Worm (Caenorhabditis elegans) whole organism, L1 larva: ENCODE data around the gene T26G10.4.

Experiments
- C04F5.9 ChIP-seq: sonication (generic microtip); optimal IDR thresholded peaks from 2 replicates; lab custom pipeline; 2016; ENCODE audit warnings: missing genetic modification characterization, missing compliant biosample characterization
- C16A3.4 ChIP-seq: fragments of 150-350 bp; optimal IDR thresholded peaks from 2 replicates; lab custom pipeline; 2014; ENCODE audit warnings: missing biosample characterization, missing genetic modification characterization
- C34B4.2 ChIP-seq: sonication (generic microtip); optimal IDR thresholded peaks from 2 replicates; lab custom pipeline; 2017; ENCODE audit warnings: mild to moderate bottlenecking, missing genetic modification characterization, missing compliant biosample characterization
- F16B12.6 ChIP-seq: fragments of 150-350 bp; optimal IDR thresholded peaks from 2 replicates; lab custom pipeline; 2014; ENCODE audit warnings: missing biosample characterization, missing genetic modification characterization
- alr-1 ChIP-seq: fragments of 200-800 bp; sonication (Bioruptor generic); optimal IDR thresholded peaks from 2 replicates; lab custom pipeline; 2018; ENCODE audit warnings: borderline replicate concordance, mild to moderate bottlenecking, missing genetic modification characterization, missing compliant biosample characterization
- aly-2 ChIP-seq: fragments of 150-350 bp; optimal IDR thresholded peaks from 2 replicates; lab custom pipeline; 2014; ENCODE audit warnings: missing biosample characterization, missing genetic modification characterization
- ama-1 ChIP-seq: fragments of 150-350 bp; optimal IDR thresholded peaks from 2 replicates; lab custom pipeline; 2014
- blmp-1 ChIP-seq: fragments of 150-350 bp; optimal IDR thresholded peaks from 2 replicates; lab custom pipeline; 2014; ENCODE audit warnings: missing biosample characterization, missing genetic modification characterization
- ceh-63 ChIP-seq: fragments of 200-800 bp; sonication (Bioruptor generic); optimal IDR thresholded peaks from 2 replicates; lab custom pipeline; 2018; ENCODE audit warnings: mild to moderate bottlenecking, missing genetic modification characterization, missing compliant biosample characterization
- ceh-8 ChIP-seq: fragments of 200-800 bp; sonication (Bioruptor generic); optimal IDR thresholded peaks from 2 replicates; lab custom pipeline; 2018; ENCODE audit warnings: mild to moderate bottlenecking, missing genetic modification characterization, moderate library complexity, missing compliant biosample characterization
- ceh-82 ChIP-seq, 3 experiments: fragments of 150-350 bp in 1 of 3; sonication (generic microtip) in 2 of 3; optimal IDR thresholded peaks; 2 replicates each; lab custom pipeline; 2014 to 2017; ENCODE audit warnings: missing biosample characterization in 3 of 3, missing genetic modification characterization in 3 of 3
- dpl-1 ChIP-seq, 3 experiments: fragments of 150-350 bp in 2 of 3; sonication (generic microtip) in 1 of 3; optimal IDR thresholded peaks; 2 replicates each; lab custom pipeline; 2014 to 2017; ENCODE audit warnings: missing biosample characterization in 3 of 3, missing genetic modification characterization in 3 of 3, missing genetic modification reagents in 3 of 3
- dsc-1 ChIP-seq: sonication (generic microtip); optimal IDR thresholded peaks from 2 replicates; lab custom pipeline; 2016; ENCODE audit warnings: mild to moderate bottlenecking, missing genetic modification characterization, missing compliant biosample characterization
- egl-13 ChIP-seq: sonication (generic microtip); optimal IDR thresholded peaks from 2 replicates; lab custom pipeline; 2016; ENCODE audit warnings: missing genotype, missing genetic modification reagents, missing genetic modification characterization, missing compliant biosample characterization
- elt-3 ChIP-seq, 6 experiments: fragments of 150-350 bp in 1 of 6; sonication (generic microtip); optimal IDR thresholded peaks; 2 replicates each; lab custom pipeline; 2017 to 2018; ENCODE audit warnings: missing biosample characterization in 6 of 6, missing genetic modification characterization in 6 of 6, inconsistent platforms in 1 of 6
- hlh-17 ChIP-seq: fragments of 200-800 bp; sonication (Bioruptor generic); optimal IDR thresholded peaks from 2 replicates; lab custom pipeline; 2018; ENCODE audit warnings: missing genetic modification characterization, mild to moderate bottlenecking, missing compliant biosample characterization, moderate library complexity, borderline replicate concordance
- irx-1 ChIP-seq: sonication (generic microtip); optimal IDR thresholded peaks from 2 replicates; lab custom pipeline; 2016; ENCODE audit warnings: missing genetic modification characterization, missing compliant biosample characterization
- lin-14 ChIP-seq: fragments of 200-800 bp; sonication (Bioruptor generic); optimal IDR thresholded peaks from 2 replicates; lab custom pipeline; 2018; ENCODE audit warnings: mild to moderate bottlenecking, missing genetic modification characterization, moderate library complexity, missing compliant biosample characterization
- lin-15B ChIP-seq: fragments of 150-350 bp; sonication (generic microtip); optimal IDR thresholded peaks from 3 replicates; lab custom pipeline; 2014; ENCODE audit warnings: missing biosample characterization, missing genetic modification characterization
- lin-35 ChIP-seq, 2 experiments: fragments of 150-350 bp; optimal IDR thresholded peaks; 2 replicates each; lab custom pipeline; 2014; ENCODE audit warnings: missing biosample characterization in 2 of 2, missing genetic modification characterization in 2 of 2, missing genetic modification reagents in 2 of 2
- lin-39 ChIP-seq: fragments of 150-350 bp; optimal IDR thresholded peaks from 2 replicates; lab custom pipeline; 2014; ENCODE audit warnings: missing biosample characterization, missing genetic modification reagents, missing genetic modification characterization
- lsy-2 ChIP-seq, 2 experiments: fragments of 150-350 bp; optimal IDR thresholded peaks; 2 replicates each; lab custom pipeline; 2014; ENCODE audit warnings: missing biosample characterization in 2 of 2, missing genetic modification characterization in 2 of 2
- mab-9 ChIP-seq: fragments of 200-800 bp; sonication (Bioruptor generic); IDR thresholded peaks from 2 replicates; pipeline ENCODE4 v1.3.6; 2022; ENCODE audit warnings: missing genetic modification reagents, missing genetic modification characterization, missing compliant biosample characterization
- mep-1 ChIP-seq: fragments of 150-350 bp; optimal IDR thresholded peaks from 2 replicates; lab custom pipeline; 2014; ENCODE audit warnings: missing biosample characterization, missing genetic modification characterization
- nhr-12 ChIP-seq: sonication (generic microtip); optimal IDR thresholded peaks from 2 replicates; lab custom pipeline; 2017; ENCODE audit warnings: missing biosample characterization, missing genetic modification characterization
- nhr-19 ChIP-seq: fragments of 200-800 bp; sonication (Bioruptor generic); conservative IDR thresholded peaks from 2 replicates; pipeline ENCODE4 v1.3.6; 2022; ENCODE audit warnings: missing genetic modification characterization, missing compliant biosample characterization
- nhr-47 ChIP-seq: sonication (generic microtip); optimal IDR thresholded peaks from 2 replicates; lab custom pipeline; 2016; ENCODE audit warnings: mild to moderate bottlenecking, missing genetic modification characterization, moderate library complexity, missing compliant biosample characterization
- nhr-71 ChIP-seq: sonication (generic microtip); optimal IDR thresholded peaks from 2 replicates; lab custom pipeline; 2016; ENCODE audit warnings: mild to moderate bottlenecking, missing genetic modification characterization, moderate library complexity, missing compliant biosample characterization
- nhr-76 ChIP-seq: sonication (generic microtip); optimal IDR thresholded peaks from 2 replicates; lab custom pipeline; 2017; ENCODE audit warnings: missing biosample characterization, missing genetic modification characterization
- nhr-84 ChIP-seq: sonication (generic microtip); optimal IDR thresholded peaks from 2 replicates; lab custom pipeline; 2017; ENCODE audit warnings: missing biosample characterization, missing genetic modification characterization
- nhr-85 ChIP-seq: sonication (generic microtip); peaks from one replicate; lab custom pipeline; 2016; ENCODE audit warnings: missing genetic modification characterization, inconsistent platforms, missing compliant biosample characterization
- pax-3 ChIP-seq: fragments of 200-800 bp; sonication (Bioruptor generic); optimal IDR thresholded peaks from 2 replicates; lab custom pipeline; 2018; ENCODE audit warnings: mild to moderate bottlenecking, missing genetic modification characterization, moderate library complexity, missing compliant biosample characterization
- rnt-1 ChIP-seq: sonication (generic microtip); optimal IDR thresholded peaks from 2 replicates; lab custom pipeline; 2016; ENCODE audit warnings: mild to moderate bottlenecking, missing genetic modification characterization, moderate library complexity, missing compliant biosample characterization
- skn-1 ChIP-seq: fragments of 150-350 bp; optimal IDR thresholded peaks from 2 replicates; lab custom pipeline; 2014; ENCODE audit warnings: missing biosample characterization, missing genetic modification characterization
- snpc-4 ChIP-seq: fragments of 150-350 bp; optimal IDR thresholded peaks from 2 replicates; lab custom pipeline; 2014; ENCODE audit warnings: missing biosample characterization, missing genetic modification characterization
- sox-4 ChIP-seq: sonication (generic microtip); optimal IDR thresholded peaks from 2 replicates; lab custom pipeline; 2016; ENCODE audit warnings: missing genetic modification characterization, missing compliant biosample characterization
- sptf-1 ChIP-seq: fragments of 150-350 bp; optimal IDR thresholded peaks from 2 replicates; lab custom pipeline; 2014; ENCODE audit warnings: missing biosample characterization, missing genetic modification characterization
- sup-37 ChIP-seq: fragments of 200-800 bp; sonication (Bioruptor generic); optimal IDR thresholded peaks from 2 replicates; lab custom pipeline; 2018; ENCODE audit warnings: mild to moderate bottlenecking, missing genetic modification characterization, missing compliant biosample characterization
- unc-130 ChIP-seq: fragments of 150-350 bp; optimal IDR thresholded peaks from 2 replicates; lab custom pipeline; 2017; ENCODE audit warnings: missing biosample characterization, missing genetic modification characterization, inconsistent platforms
- unc-86 ChIP-seq: sonication (generic microtip); optimal IDR thresholded peaks from 2 replicates; lab custom pipeline; 2016; ENCODE audit warnings: missing genetic modification characterization, missing compliant biosample characterization
- vab-15 ChIP-seq: sonication (generic microtip); optimal IDR thresholded peaks from 2 replicates; lab custom pipeline; 2017; ENCODE audit warnings: missing genotype, mild to moderate bottlenecking, missing genetic modification characterization, missing compliant biosample characterization

The T26G10.4 gene

DNA sequence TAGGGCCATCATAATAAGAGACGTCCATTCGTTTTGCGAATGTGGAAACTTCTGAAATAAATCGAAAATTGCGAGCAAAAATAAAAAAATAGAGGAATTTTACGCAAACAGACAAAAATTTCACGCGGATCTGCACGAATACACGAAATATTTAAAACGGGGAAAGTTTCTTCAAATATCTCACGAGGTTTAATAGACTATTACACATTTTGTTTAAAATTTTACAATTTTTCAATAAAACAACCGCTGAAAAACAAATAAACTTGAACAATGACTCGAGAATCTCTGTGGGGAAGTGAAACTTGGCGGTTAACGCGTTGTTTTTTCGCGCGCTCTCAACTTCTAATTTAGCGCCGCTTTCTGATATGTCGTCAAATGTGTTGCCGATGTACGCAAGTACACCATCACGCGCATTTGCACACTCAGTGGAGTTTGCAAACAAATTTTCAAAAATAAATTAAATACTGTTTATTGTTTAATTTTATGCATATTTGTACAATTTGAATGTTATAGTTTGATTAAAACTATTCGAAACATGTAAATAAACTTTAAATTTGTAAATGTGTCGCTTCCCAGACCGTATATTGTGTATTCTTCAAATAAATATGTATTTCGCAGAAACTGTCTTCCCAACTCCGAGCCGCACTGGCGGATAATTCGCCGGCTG is 27.1 kb upstream of the T26G10.4 start, which contains the start of the genes gpr-2 and rgr-1 (continued):
- TF ChIP-seq sptf-1 (tag; lab: Kevin White, UChicago): no peak
- peak; percentile 23 for TF ChIP-seq C04F5.9 (tag; lab: Kevin White, UChicago)
- no peak for TF ChIP-seq ama-1 (lab: Kevin White, UChicago)
- TF ChIP-seq sox-4 (tag; lab: Kevin White, UChicago): no peak
- TF ChIP-seq nhr-71 (tag; lab: Kevin White, UChicago): peak; percentile 37
- peak; percentile 61 for TF ChIP-seq unc-130 (tag; lab: Kevin White, UChicago)
- TF ChIP-seq snpc-4 (tag; lab: Kevin White, UChicago): no peak
- TF ChIP-seq rnt-1 (tag; lab: Kevin White, UChicago): peak; percentile 57
- peak; percentile 77 to 90 (median 87) for TF ChIP-seq dpl-1 (GFP tag; optimal IDR thresholded peaks at IDR 0.05; lab: Kevin White, UChicago)
- peak; percentile 65 for TF ChIP-seq nhr-47 (tag; lab: Kevin White, UChicago)
- peak; percentile 90 for TF ChIP-seq F16B12.6 (tag; lab: Kevin White, UChicago)
- peak; percentile 56 to 72 for TF ChIP-seq lsy-2 (tag; optimal IDR thresholded peaks at IDR 0.05; lab: Kevin White, UChicago)
- TF ChIP-seq nhr-85 (tag; lab: Kevin White, UChicago): peak; percentile 73
- no peak for TF ChIP-seq elt-3 (tag; optimal IDR thresholded peaks at IDR 0.05; lab: Kevin White, UChicago)
- TF ChIP-seq unc-86 (tag; lab: Kevin White, UChicago): no peak
- TF ChIP-seq ceh-82 (tag; optimal IDR thresholded peaks at IDR 0.05; lab: Kevin White, UChicago): peak in 2 of 3 experiments; percentile 27 to 46
- no peak for TF ChIP-seq sup-37
- no peak for TF ChIP-seq ceh-63 (GFP tag; lab: Kevin White, UChicago)
- TF ChIP-seq hlh-17 (GFP tag; lab: Kevin White, UChicago): no peak
- TF ChIP-seq nhr-84 (tag; lab: Kevin White, UChicago): no peak
- TF ChIP-seq C16A3.4 (tag; lab: Kevin White, UChicago): no peak
- TF ChIP-seq lin-35 (GFP tag; optimal IDR thresholded peaks at IDR 0.05; lab: Kevin White, UChicago): peak; percentile 85 to 94
- peak; percentile 52 for TF ChIP-seq blmp-1 (tag; lab: Kevin White, UChicago)
- TF ChIP-seq pax-3 (tag; lab: Kevin White, UChicago): no peak
- peak; percentile 49 for TF ChIP-seq nhr-19 (GFP tag; lab: Robert Waterston, UW)
- TF ChIP-seq vab-15: no peak
- TF ChIP-seq mep-1 (tag; lab: Kevin White, UChicago): peak; percentile 29
- peak; percentile 4 for TF ChIP-seq irx-1 (tag; lab: Kevin White, UChicago)
- TF ChIP-seq C34B4.2 (tag; lab: Kevin White, UChicago): no peak
- TF ChIP-seq lin-14 (GFP tag; lab: Kevin White, UChicago): no peak
- no peak for TF ChIP-seq egl-13 (tag; lab: Kevin White, UChicago)
- TF ChIP-seq alr-1 (tag; lab: Kevin White, UChicago): no peak
- no peak for TF ChIP-seq nhr-12 (tag; lab: Kevin White, UChicago)
- TF ChIP-seq skn-1: no peak
- no peak for TF ChIP-seq ceh-8 (GFP tag; lab: Kevin White, UChicago)
- TF ChIP-seq aly-2: no peak

DNA sequence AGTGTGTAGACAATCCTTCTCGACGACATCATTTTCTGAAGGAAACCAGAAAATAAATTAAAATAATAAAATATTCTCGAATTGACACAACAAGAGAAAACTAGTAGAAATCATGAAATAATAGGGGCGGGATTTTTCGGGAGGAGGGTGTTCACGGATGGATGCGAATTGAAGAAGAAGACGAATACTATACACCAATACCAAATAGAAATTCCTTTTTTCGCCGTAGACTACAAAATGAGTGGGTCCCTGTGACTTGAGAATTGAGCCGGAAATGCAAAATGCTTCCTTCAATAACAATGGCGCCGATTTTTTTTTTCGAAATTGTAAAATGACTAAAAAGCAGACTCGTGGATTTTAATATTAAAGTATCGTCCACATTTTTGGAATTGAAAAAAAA is 19.3 kb upstream of the T26G10.4 start, which contains the start of gene nlp-48:
nlp-48 (minus strand) TSS at position 101 of the 400 bp plus-strand sequence.
- TF ChIP-seq lin-39 (tag; lab: Kevin White, UChicago) (no peak), nhr-76 (tag; lab: Kevin White, UChicago) (no peak), lin-15B (tag; lab: Kevin White, UChicago) (no peak), mab-9 (GFP tag; lab: Robert Waterston, UW) (no peak), dsc-1 (no peak)
